Fruit fly (Drosophila melanogaster) whole organism, adult: ENCODE data around the gene CG8065.

ENCODE experiments used
- CG11617 ChIP-seq: fragments of 200-800 bp; sonication (Bioruptor generic); optimal IDR thresholded peaks from 2 replicates; lab custom pipeline; 2017; ENCODE audit warnings: mild to moderate bottlenecking, missing biosample characterization, missing genetic modification reagents, missing genetic modification characterization
- CG12768 ChIP-seq: fragments of 200-800 bp; sonication (Bioruptor generic); optimal IDR thresholded peaks from 2 replicates; lab custom pipeline; 2017; ENCODE audit warnings: missing biosample characterization, missing genetic modification characterization, mild to moderate bottlenecking, moderate library complexity, missing genetic modification reagents
- CG14711 ChIP-seq: fragments of 200-800 bp; sonication (Bioruptor generic); optimal IDR thresholded peaks from 2 replicates; lab custom pipeline; 2018; ENCODE audit warnings: missing biosample characterization, mild to moderate bottlenecking, missing genetic modification characterization, moderate library complexity
- CG1620 ChIP-seq: fragments of 200-800 bp; sonication (Bioruptor generic); optimal IDR thresholded peaks from 2 replicates; lab custom pipeline; 2016; ENCODE audit warnings: missing biosample characterization, missing genetic modification characterization
- CG33017 ChIP-seq: fragments of 200-800 bp; sonication (Bioruptor generic); optimal IDR thresholded peaks from 2 replicates; lab custom pipeline; 2018; ENCODE audit warnings: missing biosample characterization, mild to moderate bottlenecking, missing genetic modification characterization, moderate library complexity
- CG5204 ChIP-seq: fragments of 200-800 bp; sonication (Bioruptor generic); optimal IDR thresholded peaks from 2 replicates; lab custom pipeline; 2016; ENCODE audit warnings: missing biosample characterization, missing genetic modification characterization
- CG7045 ChIP-seq: fragments of 200-800 bp; sonication (Bioruptor generic); optimal IDR thresholded peaks from 2 replicates; lab custom pipeline; 2017; ENCODE audit warnings: missing biosample characterization, mild to moderate bottlenecking, missing genetic modification characterization
- CG7101 ChIP-seq: fragments of 200-800 bp; sonication (Bioruptor generic); optimal IDR thresholded peaks from 2 replicates; lab custom pipeline; 2018; ENCODE audit warnings: missing biosample characterization, mild to moderate bottlenecking, missing genetic modification characterization, moderate library complexity
- Clk ChIP-seq: fragments of 200-800 bp; sonication (Bioruptor generic); optimal IDR thresholded peaks from 2 replicates; lab custom pipeline; 2017; ENCODE audit warnings: missing biosample characterization, missing genetic modification characterization
- Crg-1 ChIP-seq: fragments of 200-800 bp; sonication (Bioruptor generic); optimal IDR thresholded peaks from 2 replicates; lab custom pipeline; 2016; ENCODE audit warnings: missing biosample characterization, missing genetic modification characterization
- Hr96 ChIP-seq: fragments of 200-800 bp; sonication (Bioruptor generic); optimal IDR thresholded peaks from 2 replicates; lab custom pipeline; 2016; ENCODE audit warnings: missing biosample characterization, missing genetic modification characterization
- Mnt ChIP-seq: fragments of 200-800 bp; sonication (Bioruptor generic); optimal IDR thresholded peaks from 2 replicates; lab custom pipeline; 2016; ENCODE audit warnings: missing biosample characterization, mild to moderate bottlenecking, missing genetic modification characterization
- bab1 ChIP-seq: fragments of 200-800 bp; sonication (Bioruptor generic); optimal IDR thresholded peaks from 3 replicates; lab custom pipeline; 2019; ENCODE audit warnings: missing biosample characterization, mild to moderate bottlenecking, missing genetic modification characterization, moderate library complexity
- cic ChIP-seq: fragments of 200-800 bp; sonication (Bioruptor generic); optimal IDR thresholded peaks from 2 replicates; lab custom pipeline; 2017; ENCODE audit warnings: missing biosample characterization, mild to moderate bottlenecking, missing genetic modification characterization, moderate library complexity
- cnc ChIP-seq, 2 experiments: fragments of >200 bp; optimal IDR thresholded peaks; 2 replicates each; lab custom pipeline; 2017
- kay ChIP-seq: fragments of 200-800 bp; sonication (Bioruptor generic); peaks from one replicate; lab custom pipeline; 2016; ENCODE audit warnings: missing biosample characterization, missing genetic modification characterization, borderline replicate concordance
- ovo ChIP-seq: fragments of 200-800 bp; sonication (Bioruptor generic); optimal IDR thresholded peaks from 2 replicates; lab custom pipeline; 2016; ENCODE audit warnings: missing biosample characterization, missing genetic modification characterization
- pad ChIP-seq: fragments of 200-800 bp; sonication (Bioruptor generic); optimal IDR thresholded peaks from 3 replicates; lab custom pipeline; 2017; ENCODE audit warnings: missing biosample characterization, missing genetic modification characterization, mild to moderate bottlenecking, moderate library complexity, missing genetic modification reagents
- tj ChIP-seq: fragments of 200-800 bp; sonication (Bioruptor generic); optimal IDR thresholded peaks from 3 replicates; lab custom pipeline; 2017; ENCODE audit warnings: missing biosample characterization, mild to moderate bottlenecking, missing genetic modification characterization, moderate library complexity
- toe ChIP-seq: fragments of 200-800 bp; sonication (Bioruptor generic); optimal IDR thresholded peaks from 2 replicates; lab custom pipeline; 2016; ENCODE audit warnings: missing biosample characterization, missing genetic modification characterization

The CG8065 gene

dm6 chr3L:10215365-10215764 is at the start of gene CG8065:
Gene CG8065 (plus strand): TSS chr3L:10215665.
- TF ChIP-seq Crg-1 (no peak), ovo (GFP tag; lab: Kevin White, UChicago) (no peak), cic (no peak), CG7045 (no peak), Mnt (no peak), CG33017 (tag; lab: Kevin White, UChicago) (no peak), pad (no peak), CG7101 (tag; lab: Kevin White, UChicago) (no peak), CG11617 (GFP tag; lab: Kevin White, UChicago) (no peak), Clk (no peak), tj (GFP tag; lab: Kevin White, UChicago) (no peak), Hr96 (GFP tag; lab: Kevin White, UChicago) (no peak), CG5204 (GFP tag; lab: Kevin White, UChicago) (no peak)

DNA sequence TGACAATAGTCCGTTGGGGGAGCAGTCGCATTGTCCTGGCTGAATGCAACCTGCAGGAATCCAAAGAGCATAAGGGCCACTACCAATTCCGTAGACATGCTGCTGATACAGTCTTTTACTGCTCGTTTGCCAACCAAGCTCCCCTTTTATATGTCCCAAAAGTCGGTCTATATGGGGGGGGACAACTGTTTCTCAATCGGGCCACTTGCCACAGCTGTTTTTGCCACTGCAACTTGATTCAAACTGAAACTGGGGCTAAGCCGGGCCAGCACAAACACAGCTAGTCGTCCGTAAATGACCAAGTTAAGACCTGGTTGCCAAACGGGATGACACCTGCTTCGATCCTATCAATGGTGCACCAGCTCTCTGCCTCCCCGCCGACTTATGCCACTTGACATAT is 48.5 kb upstream of the CG8065 start, which contains the start of gene CG6628:
CG6628 (minus strand) TSS at position 101 of the 400 bp plus-strand sequence.
- TF ChIP-seq ovo (GFP tag; lab: Kevin White, UChicago) (no peak), CG1620 (GFP tag; lab: Kevin White, UChicago) (no peak), toe (no peak), CG11617 (GFP tag; lab: Kevin White, UChicago) (no peak), pad (no peak), cic (no peak), CG5204 (GFP tag; lab: Kevin White, UChicago) (no peak), cnc (optimal IDR thresholded peaks at IDR 0.05; lab: Kevin White, UChicago) (no peak), bab1 (GFP tag; lab: Kevin White, UChicago) (no peak), tj (GFP tag; lab: Kevin White, UChicago) (no peak), Clk (no peak), CG14711 (tag; lab: Kevin White, UChicago) (no peak), CG33017 (tag; lab: Kevin White, UChicago) (no peak), Crg-1 (no peak), Hr96 (GFP tag; lab: Kevin White, UChicago) (no peak), CG7101 (tag; lab: Kevin White, UChicago) (no peak), Mnt (no peak)

dm6 chr3L:10185924-10186323 is 29.5 kb upstream of the CG8065 start, which contains the start of gene dpr10:
Gene dpr10 (minus strand): TSS chr3L:10186108.
- TF ChIP-seq tj (GFP tag; lab: Kevin White, UChicago) = no peak
- TF ChIP-seq CG33017 (tag; lab: Kevin White, UChicago) = no peak
- TF ChIP-seq ovo (GFP tag; lab: Kevin White, UChicago) = no peak
- no peak for TF ChIP-seq kay (GFP tag; lab: Kevin White, UChicago)
- TF ChIP-seq toe = no peak
- TF ChIP-seq Mnt = no peak
- TF ChIP-seq pad = no peak
- no peak for TF ChIP-seq CG7045
- TF ChIP-seq Clk = no peak
- no peak for TF ChIP-seq CG5204 (GFP tag; lab: Kevin White, UChicago)
- TF ChIP-seq bab1 (GFP tag; lab: Kevin White, UChicago) = no peak
- no peak for TF ChIP-seq CG11617 (GFP tag; lab: Kevin White, UChicago)

DNA sequence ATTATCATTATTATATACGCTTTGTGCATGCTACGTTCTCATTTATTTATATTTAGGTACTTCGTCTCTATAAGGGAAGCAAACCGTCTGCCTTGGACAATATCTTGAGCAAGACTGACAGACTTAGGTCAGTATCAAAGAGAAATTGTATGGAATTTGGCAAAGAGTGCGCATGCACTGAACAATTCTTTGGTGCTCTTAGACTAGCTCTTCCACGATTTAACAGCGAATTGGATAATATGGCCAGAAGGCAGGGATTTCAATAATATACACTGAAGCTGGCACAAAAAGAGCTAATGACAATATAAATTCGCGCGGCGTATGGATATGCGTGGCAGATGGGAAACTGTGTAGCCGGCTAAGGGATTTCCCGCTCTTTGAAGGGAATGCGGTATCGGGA is 28.6 kb upstream of the CG8065 start:
- TF ChIP-seq CG7045 = no peak
- no peak for TF ChIP-seq CG33017 (tag; lab: Kevin White, UChicago)
- TF ChIP-seq kay (GFP tag; lab: Kevin White, UChicago) = no peak
- no peak for TF ChIP-seq ovo (GFP tag; lab: Kevin White, UChicago)
- TF ChIP-seq CG5204 (GFP tag; lab: Kevin White, UChicago) = no peak
- no peak for TF ChIP-seq cic
- no peak for TF ChIP-seq toe
- no peak for TF ChIP-seq CG7101 (tag; lab: Kevin White, UChicago)
- TF ChIP-seq Clk = no peak
- no peak for TF ChIP-seq Hr96 (GFP tag; lab: Kevin White, UChicago)
- TF ChIP-seq tj (GFP tag; lab: Kevin White, UChicago) = no peak
- TF ChIP-seq CG1620 (GFP tag; lab: Kevin White, UChicago) = no peak
- no peak for TF ChIP-seq CG12768 (GFP tag; lab: Kevin White, UChicago)
- no peak for TF ChIP-seq CG14711 (tag; lab: Kevin White, UChicago)
- TF ChIP-seq bab1 (GFP tag; lab: Kevin White, UChicago) = no peak
- TF ChIP-seq pad = no peak

- no peak for TF ChIP-seq CG7101 (tag; lab: Kevin White, UChicago)
- no peak for TF ChIP-seq CG14711 (tag; lab: Kevin White, UChicago)
- no peak for TF ChIP-seq toe
Observed at dm6 chr3L:10189179-10189578, 26.3 kb upstream of the CG8065 start.

DNA sequence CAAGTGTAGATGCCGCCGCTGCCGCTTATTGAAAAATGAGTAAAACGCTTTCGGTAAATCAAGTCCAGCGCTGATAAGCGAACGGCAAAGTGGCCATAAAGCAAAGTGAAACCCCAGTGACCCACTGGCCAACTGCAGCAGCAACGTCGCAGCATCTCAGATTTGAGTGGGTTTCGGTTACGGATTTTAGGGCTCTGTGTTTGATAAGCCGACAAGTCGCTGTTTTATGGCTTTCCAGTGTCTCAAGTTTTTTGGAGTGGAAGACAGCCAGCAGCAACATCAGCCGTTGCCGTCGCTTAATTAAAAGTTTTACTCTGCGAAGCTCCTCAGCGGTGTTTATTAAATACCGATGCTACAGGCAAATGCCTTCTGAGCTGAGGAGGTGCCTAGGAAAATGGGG is 18.1 kb upstream of the CG8065 start:
- TF ChIP-seq CG1620 (GFP tag; lab: Kevin White, UChicago) (no peak), CG12768 (GFP tag; lab: Kevin White, UChicago) (no peak), CG11617 (GFP tag; lab: Kevin White, UChicago) (no peak), CG7101 (tag; lab: Kevin White, UChicago) (no peak)

dm6 chr3L:10198571-10198970 is 16.9 kb upstream of the CG8065 start:
- TF ChIP-seq kay (GFP tag; lab: Kevin White, UChicago) (no peak), Crg-1 (no peak), pad (no peak), Mnt (no peak), Hr96 (GFP tag; lab: Kevin White, UChicago) (no peak), CG12768 (GFP tag; lab: Kevin White, UChicago) (no peak), CG33017 (tag; lab: Kevin White, UChicago) (no peak), CG7101 (tag; lab: Kevin White, UChicago) (no peak), toe (no peak), CG5204 (GFP tag; lab: Kevin White, UChicago) (no peak)
